Fruit fly (Drosophila melanogaster) whole organism, embryonic: ENCODE data around the gene CG33784.

Experiments used
- CG11696 ChIP-seq: fragments of 200-800 bp; sonication (Bioruptor generic); IDR thresholded peaks from 2 replicates; pipeline ENCODE4 v1.3.6; 2022; ENCODE audit warnings: missing biosample characterization, missing genetic modification characterization
- CG14441 ChIP-seq: fragments of 200-800 bp; sonication (Bioruptor generic); IDR thresholded peaks from 2 replicates; pipeline ENCODE4 v1.3.6; 2022; ENCODE audit warnings: missing biosample characterization, missing genetic modification characterization
- CG1647 ChIP-seq: fragments of 200-800 bp; sonication (Bioruptor generic); optimal IDR thresholded peaks from 3 replicates; lab custom pipeline; 2016; ENCODE audit warnings: missing biosample characterization, missing genetic modification characterization
- CG16779 ChIP-seq: fragments of 200-800 bp; sonication (Bioruptor generic); IDR thresholded peaks from 2 replicates; pipeline ENCODE4 v1.3.6; 2022; ENCODE audit warnings: missing biosample characterization, missing genetic modification characterization
- CG18476 ChIP-seq: fragments of 200-800 bp; sonication (Bioruptor generic); optimal IDR thresholded peaks from 2 replicates; lab custom pipeline; 2016; ENCODE audit warnings: missing biosample characterization, mild to moderate bottlenecking, missing genetic modification characterization
- CG18599 ChIP-seq: fragments of 200-800 bp; sonication (Bioruptor generic); optimal IDR thresholded peaks from 3 replicates; lab custom pipeline; 2017; ENCODE audit warnings: missing biosample characterization, missing genetic modification characterization, mild to moderate bottlenecking, moderate library complexity, missing genetic modification reagents
- CG3726 ChIP-seq: fragments of 200-800 bp; sonication (Bioruptor generic); IDR thresholded peaks from 3 replicates; pipeline ENCODE4, ENCODE4 v1.3.6; 2022; ENCODE audit warnings: missing biosample characterization, missing genetic modification characterization
- CG4707 ChIP-seq: fragments of 200-800 bp; sonication (Bioruptor generic); optimal IDR thresholded peaks from 2 replicates; lab custom pipeline; 2018; ENCODE audit warnings: missing biosample characterization, mild to moderate bottlenecking, missing genetic modification characterization, moderate library complexity
- CG8290 ChIP-seq, 3 experiments: fragments of 200-800 bp; sonication (Bioruptor generic); optimal IDR thresholded peaks; 2 replicates each; lab custom pipeline; 2016 to 2019; ENCODE audit warnings: missing biosample characterization in 3 of 3, missing genetic modification characterization in 3 of 3, mild to moderate bottlenecking in 2 of 3, moderate library complexity in 1 of 3
- CG9215 ChIP-seq: fragments of 200-800 bp; sonication (Bioruptor generic); IDR thresholded peaks from 2 replicates; pipeline ENCODE4 v1.3.6; 2022; ENCODE audit warnings: missing biosample characterization, missing genetic modification characterization
- CG9817 ChIP-seq: fragments of 200-800 bp; sonication (Bioruptor generic); optimal IDR thresholded peaks from 2 replicates; lab custom pipeline; 2018; ENCODE audit warnings: missing biosample characterization, mild to moderate bottlenecking, missing genetic modification characterization, moderate library complexity
- Chrac-16 ChIP-seq: fragments of 200-800 bp; sonication (Bioruptor generic); optimal IDR thresholded peaks from 3 replicates; lab custom pipeline; 2016; ENCODE audit warnings: missing biosample characterization, missing genetic modification characterization
- Dek ChIP-seq: fragments of 200-800 bp; sonication (Bioruptor generic); optimal IDR thresholded peaks from 3 replicates; lab custom pipeline; 2019; ENCODE audit warnings: missing biosample characterization, mild to moderate bottlenecking, missing genetic modification characterization, moderate library complexity
- Dip3 ChIP-seq: fragments of 200-800 bp; sonication (Bioruptor generic); optimal IDR thresholded peaks from 3 replicates; lab custom pipeline; 2016; ENCODE audit warnings: missing biosample characterization, missing genetic modification characterization
- Hr3 ChIP-seq: fragments of 200-800 bp; sonication (Bioruptor generic); optimal IDR thresholded peaks from 3 replicates; lab custom pipeline; 2016; ENCODE audit warnings: missing biosample characterization, missing genetic modification characterization
- Hr39 ChIP-seq: fragments of >200 bp; optimal IDR thresholded peaks from 2 replicates; lab custom pipeline; 2017
- NC2α ChIP-seq: fragments of 200-800 bp; sonication (Bioruptor generic); optimal IDR thresholded peaks from 2 replicates; lab custom pipeline; 2016; ENCODE audit warnings: missing biosample characterization, missing genetic modification characterization
- Nf-YB ChIP-seq: fragments of 200-800 bp; sonication (Bioruptor generic); optimal IDR thresholded peaks from 3 replicates; lab custom pipeline; 2019; ENCODE audit warnings: missing biosample characterization, mild to moderate bottlenecking, missing genetic modification characterization, moderate library complexity
- Nf-YC ChIP-seq: fragments of 200-800 bp; optimal IDR thresholded peaks from 3 replicates; lab custom pipeline; 2019; ENCODE audit warnings: missing biosample characterization, mild to moderate bottlenecking, missing genetic modification characterization, moderate library complexity
- Pdp1 ChIP-seq, 2 experiments: fragments of 200-800 bp; sonication (Bioruptor generic); optimal IDR thresholded peaks; 3 replicates each; lab custom pipeline; 2016; ENCODE audit warnings: missing biosample characterization in 2 of 2, missing genetic modification characterization in 2 of 2, mild to moderate bottlenecking in 1 of 2, moderate library complexity in 1 of 2
- Sry-δ ChIP-seq: fragments of 200-800 bp; sonication (Bioruptor generic); optimal IDR thresholded peaks from 2 replicates; lab custom pipeline; 2016; ENCODE audit warnings: missing biosample characterization, missing genetic modification characterization
- Xbp1 ChIP-seq: fragments of 200-800 bp; sonication (Bioruptor generic); optimal IDR thresholded peaks from 3 replicates; lab custom pipeline; 2016; ENCODE audit warnings: missing biosample characterization, mild to moderate bottlenecking, missing genetic modification characterization
- ab ChIP-seq: fragments of 200-800 bp; sonication (Bioruptor generic); optimal IDR thresholded peaks from 2 replicates; lab custom pipeline; 2016; ENCODE audit warnings: missing biosample characterization, missing genetic modification characterization
- al ChIP-seq: fragments of 200-800 bp; sonication (Bioruptor generic); IDR thresholded peaks from 2 replicates; pipeline ENCODE4 v1.3.6; 2022; ENCODE audit warnings: missing biosample characterization, missing genetic modification characterization
- amos ChIP-seq: fragments of 200-800 bp; sonication (Bioruptor generic); IDR thresholded peaks from 2 replicates; pipeline ENCODE4 v1.3.6; 2022; ENCODE audit warnings: missing biosample characterization, missing genetic modification characterization; ENCODE audit not compliant: partially characterized antibody
- crc ChIP-seq: fragments of 200-800 bp; sonication (Bioruptor generic); optimal IDR thresholded peaks from 2 replicates; lab custom pipeline; 2016; ENCODE audit warnings: missing biosample characterization, missing genetic modification characterization
- eyg ChIP-seq: fragments of 200-800 bp; sonication (Bioruptor generic); optimal IDR thresholded peaks from 3 replicates; lab custom pipeline; 2016; ENCODE audit warnings: missing biosample characterization, missing genetic modification characterization
- fd64A ChIP-seq: fragments of 200-800 bp; sonication (Bioruptor generic); optimal IDR thresholded peaks from 3 replicates; lab custom pipeline; 2018; ENCODE audit warnings: missing biosample characterization, mild to moderate bottlenecking, missing genetic modification characterization
- gem ChIP-seq: fragments of 200-800 bp; sonication (Bioruptor generic); optimal IDR thresholded peaks from 2 replicates; lab custom pipeline; 2019; ENCODE audit warnings: missing biosample characterization, mild to moderate bottlenecking, missing genetic modification characterization, moderate library complexity
- gfzf ChIP-seq: fragments of 200-800 bp; sonication (Bioruptor generic); optimal IDR thresholded peaks from 2 replicates; lab custom pipeline; 2016; ENCODE audit warnings: missing biosample characterization, mild to moderate bottlenecking, missing genetic modification characterization, moderate library complexity
- kni ChIP-seq: fragments of 200-800 bp; sonication (Bioruptor generic); optimal IDR thresholded peaks from 3 replicates; lab custom pipeline; 2017; ENCODE audit warnings: mild to moderate bottlenecking, missing biosample characterization, missing genetic modification reagents, missing genetic modification characterization
- phol ChIP-seq: fragments of 200-800 bp; sonication (Bioruptor generic); optimal IDR thresholded peaks from 3 replicates; lab custom pipeline; 2018; ENCODE audit warnings: missing biosample characterization, mild to moderate bottlenecking, missing genetic modification characterization, moderate library complexity
- pros ChIP-seq: fragments of 200-800 bp; sonication (Bioruptor generic); optimal IDR thresholded peaks from 3 replicates; lab custom pipeline; 2019; ENCODE audit warnings: missing biosample characterization, mild to moderate bottlenecking, missing genetic modification characterization, moderate library complexity
- sens ChIP-seq: fragments of 200-800 bp; sonication (Bioruptor generic); peaks from one replicate; lab custom pipeline; 2016; ENCODE audit warnings: missing biosample characterization, missing genetic modification characterization
- ssp ChIP-seq: fragments of 200-800 bp; sonication (Bioruptor generic); IDR thresholded peaks from 2 replicates; pipeline ENCODE4 v1.3.6; 2022; ENCODE audit warnings: missing biosample characterization, missing genetic modification characterization
- stwl ChIP-seq: fragments of 200-800 bp; sonication (Bioruptor generic); optimal IDR thresholded peaks from 3 replicates; lab custom pipeline; 2018; ENCODE audit warnings: missing biosample characterization, mild to moderate bottlenecking, missing genetic modification characterization, moderate library complexity
- tap ChIP-seq: fragments of 200-800 bp; optimal IDR thresholded peaks from 3 replicates; lab custom pipeline; 2019; ENCODE audit warnings: missing biosample characterization, mild to moderate bottlenecking, missing genetic modification characterization, moderate library complexity
- tna ChIP-seq: fragments of 200-800 bp; sonication (Bioruptor generic); IDR thresholded peaks from 2 replicates; pipeline ENCODE4 v1.3.6; 2022; ENCODE audit warnings: missing biosample characterization, missing genetic modification characterization; ENCODE audit not compliant: partially characterized antibody
- unc-4 ChIP-seq: fragments of 200-800 bp; sonication (Bioruptor generic); IDR thresholded peaks from 2 replicates; pipeline ENCODE4 v1.3.6; 2022; ENCODE audit warnings: missing biosample characterization, missing genetic modification characterization; ENCODE audit not compliant: partially characterized antibody

CG33784 gene

DNA sequence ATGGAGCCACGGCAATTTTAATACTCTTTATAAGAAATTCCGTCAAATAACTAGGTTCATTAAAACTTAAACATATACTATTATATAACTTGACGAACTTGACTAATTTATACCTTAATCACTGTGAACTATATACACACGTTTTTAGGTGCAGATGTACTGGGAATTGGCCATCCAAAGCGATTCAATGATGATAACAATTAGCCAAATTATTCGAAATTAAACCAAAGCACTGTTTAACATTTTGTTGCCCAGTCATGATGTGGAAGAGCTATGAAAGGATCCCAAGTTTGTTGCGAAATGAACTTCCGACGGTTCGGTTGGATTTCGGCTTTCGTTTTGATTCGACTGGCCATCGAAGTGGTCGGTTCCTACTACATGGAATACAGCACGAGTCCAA, 5.4 kb upstream of the CG33784 start, which contains the start of gene CG33630:
CG33630 (plus strand) TSS at position 301 of the 400 bp plus-strand sequence.
- TF ChIP-seq Chrac-16 (GFP tag; lab: Kevin White, UChicago) = no peak
- peak in 1 of 2 experiments; percentile 63 for TF ChIP-seq Pdp1 (GFP tag; optimal IDR thresholded peaks at IDR 0.05; lab: Kevin White, UChicago)
- TF ChIP-seq, all 482 proteins: peak for 1

DNA sequence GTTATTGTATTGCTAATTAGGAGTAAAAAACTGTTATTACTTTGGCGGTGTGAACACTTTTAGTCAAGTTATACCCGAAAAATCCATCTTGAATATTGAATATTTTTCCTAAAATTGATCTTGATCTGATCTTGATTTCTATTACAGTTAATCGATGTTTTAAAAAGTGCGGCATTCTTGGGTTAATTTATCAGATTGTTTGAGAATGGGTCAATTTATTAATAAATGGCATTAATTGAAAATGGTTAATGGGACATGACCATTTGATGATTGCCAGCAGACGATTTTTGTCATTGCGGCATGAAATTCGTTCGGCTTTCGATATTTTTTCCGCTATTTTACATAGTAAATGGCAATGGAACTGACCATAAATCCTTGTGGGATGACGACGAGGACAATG, 4.0 kb upstream of the CG33784 start, which contains the start of gene CG33631:
CG33631 (plus strand) TSS at position 301 of the 400 bp plus-strand sequence.
- TF ChIP-seq ssp (GFP tag; lab: Robert Waterston, UW) = no peak
- TF ChIP-seq CG18599 (GFP tag; lab: Kevin White, UChicago) = no peak
- no peak for TF ChIP-seq CG11696 (GFP tag; lab: Robert Waterston, UW)
- no peak for TF ChIP-seq CG14441 (GFP tag; lab: Robert Waterston, UW)
- TF ChIP-seq stwl (tag; lab: Kevin White, UChicago) = no peak
- TF ChIP-seq al (GFP tag; lab: Robert Waterston, UW) = no peak
- TF ChIP-seq CG9215 (GFP tag; lab: Robert Waterston, UW) = no peak
- no peak for TF ChIP-seq ab (GFP tag; lab: Kevin White, UChicago)
- TF ChIP-seq CG4707 (GFP tag; lab: Kevin White, UChicago) = no peak
- no peak for TF ChIP-seq amos (GFP tag; lab: Robert Waterston, UW)
- TF ChIP-seq phol (tag; lab: Kevin White, UChicago) = no peak
- TF ChIP-seq Xbp1 (GFP tag; lab: Kevin White, UChicago) = no peak
- TF ChIP-seq Dek (tag; lab: Kevin White, UChicago) = no peak
- TF ChIP-seq tap (tag; lab: Kevin White, UChicago) = no peak
- TF ChIP-seq Dip3 (GFP tag; lab: Kevin White, UChicago) = no peak
- no peak for TF ChIP-seq unc-4 (GFP tag; lab: Robert Waterston, UW)
- TF ChIP-seq, all 482 proteins: peak for 0

DNA sequence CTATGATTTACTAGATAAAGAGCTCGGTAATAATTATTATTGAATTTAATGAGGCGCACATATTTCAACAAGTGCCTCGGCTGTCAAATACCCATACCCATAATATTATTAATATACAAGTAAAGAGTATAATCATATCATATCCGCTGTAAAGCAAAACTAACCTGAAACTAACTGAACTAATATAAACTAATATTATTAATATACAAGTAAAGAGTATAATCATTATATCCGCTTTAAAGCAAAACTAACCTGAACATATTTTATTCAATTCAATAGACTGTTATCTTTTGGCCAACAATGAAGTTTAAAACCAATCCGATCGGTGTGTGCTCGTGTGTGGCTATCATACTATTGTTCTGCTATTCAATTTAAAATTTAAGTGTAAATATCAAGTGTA, 1.2 kb upstream of the CG33784 start, which contains the start of gene CG33783:
CG33783 (plus strand) TSS at position 301 of the 400 bp plus-strand sequence.
- TF ChIP-seq ssp (GFP tag; lab: Robert Waterston, UW) (no peak), CG1647 (GFP tag; lab: Kevin White, UChicago) (no peak), crc (no peak), CG3726 (GFP tag; lab: Robert Waterston, UW) (no peak), CG9817 (no peak), gfzf (no peak), CG8290 (GFP tag; optimal IDR thresholded peaks at IDR 0.05; lab: Kevin White, UChicago) (no peak), CG8290 (tag; optimal IDR thresholded peaks at IDR 0.05; lab: Kevin White, UChicago) (no peak), Sry-δ (GFP tag; lab: Kevin White, UChicago) (no peak), fd64A (GFP tag; lab: Kevin White, UChicago) (no peak), kni (GFP tag; lab: Kevin White, UChicago) (no peak), Hr3 (GFP tag; lab: Kevin White, UChicago) (no peak)

DNA sequence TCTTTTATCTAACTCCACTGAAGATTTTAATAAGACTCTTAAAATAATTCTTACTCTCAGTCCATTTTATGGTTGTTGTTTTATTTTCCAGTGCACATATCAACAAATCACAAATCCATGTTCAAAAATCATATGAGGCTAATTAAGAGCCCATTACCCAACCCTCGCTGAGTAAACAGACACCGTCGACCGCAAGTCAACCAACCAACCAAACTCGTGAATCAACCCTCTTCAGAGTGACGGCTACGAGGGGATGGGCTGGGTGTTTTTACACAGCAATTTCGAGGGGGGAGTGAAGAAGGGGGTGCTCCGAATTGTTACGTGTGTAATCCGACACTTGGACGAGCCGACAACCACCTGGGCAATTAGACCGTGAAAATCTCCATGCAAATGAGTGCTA, 1.1 kb downstream of the CG33784 start:
- no peak for TF ChIP-seq Hr39 (lab: Kevin White, UChicago)
- TF ChIP-seq Nf-YC (tag; lab: Kevin White, UChicago) = peak; percentile 61
- TF ChIP-seq gem (tag; lab: Kevin White, UChicago) = peak; percentile 23
- no peak for TF ChIP-seq eyg (GFP tag; lab: Kevin White, UChicago)
- TF ChIP-seq sens = peak; percentile 56
- TF ChIP-seq NC2α (GFP tag; lab: Kevin White, UChicago) = no peak
- no peak for TF ChIP-seq tna
- peak; percentile 42 for TF ChIP-seq Nf-YB (GFP tag; lab: Kevin White, UChicago)
- TF ChIP-seq pros (GFP tag; lab: Kevin White, UChicago) = peak; percentile 28
- TF ChIP-seq CG18476 (GFP tag; lab: Kevin White, UChicago) = peak; percentile 90
- no peak for TF ChIP-seq CG16779 (GFP tag; lab: Robert Waterston, UW)
- TF ChIP-seq, all 482 proteins: peak for 6
